Worm (Caenorhabditis elegans) whole organism, L1 larva: Measurements from ENCODE around the gene oac-20.

ENCODE experiments used
- C16A3.4 ChIP-seq: fragments of 150-350 bp; optimal IDR thresholded peaks from 2 replicates; lab custom pipeline; 2014; ENCODE audit warnings: missing biosample characterization, missing genetic modification characterization
- aha-1 ChIP-seq: fragments of 150-350 bp; optimal IDR thresholded peaks from 2 replicates; lab custom pipeline; 2014; ENCODE audit warnings: missing biosample characterization, missing genetic modification characterization
- alr-1 ChIP-seq: fragments of 200-800 bp; sonication (Bioruptor generic); optimal IDR thresholded peaks from 2 replicates; lab custom pipeline; 2018; ENCODE audit warnings: borderline replicate concordance, mild to moderate bottlenecking, missing genetic modification characterization, missing compliant biosample characterization
- aly-2 ChIP-seq: fragments of 150-350 bp; optimal IDR thresholded peaks from 2 replicates; lab custom pipeline; 2014; ENCODE audit warnings: missing biosample characterization, missing genetic modification characterization
- ceh-8 ChIP-seq: fragments of 200-800 bp; sonication (Bioruptor generic); optimal IDR thresholded peaks from 2 replicates; lab custom pipeline; 2018; ENCODE audit warnings: mild to moderate bottlenecking, missing genetic modification characterization, moderate library complexity, missing compliant biosample characterization
- ceh-82 ChIP-seq, 3 experiments: fragments of 150-350 bp in 1 of 3; sonication (generic microtip) in 2 of 3; optimal IDR thresholded peaks; 2 replicates each; lab custom pipeline; 2014 to 2017; ENCODE audit warnings: missing biosample characterization in 3 of 3, missing genetic modification characterization in 3 of 3
- dsc-1 ChIP-seq: sonication (generic microtip); optimal IDR thresholded peaks from 2 replicates; lab custom pipeline; 2016; ENCODE audit warnings: mild to moderate bottlenecking, missing genetic modification characterization, missing compliant biosample characterization
- efl-1 ChIP-seq, 4 experiments: fragments of 150-350 bp; optimal IDR thresholded peaks in 3 of 4; peaks in 1 of 4; 1 replicate in 1 of 4; 2 replicates in 3 of 4; lab custom pipeline; 2014; ENCODE audit warnings: missing biosample characterization in 2 of 4, missing genetic modification characterization in 2 of 4, missing genetic modification reagents in 2 of 4
- egl-27 ChIP-seq, 2 experiments: fragments of 150-350 bp in 1 of 2; sonication (generic microtip); optimal IDR thresholded peaks; 3 replicates each; lab custom pipeline; 2017 to 2018; ENCODE audit warnings: missing biosample characterization in 2 of 2, missing genetic modification characterization in 2 of 2, missing genetic modification reagents in 2 of 2
- elt-2 ChIP-seq: sonication (generic microtip); optimal IDR thresholded peaks from 2 replicates; lab custom pipeline; 2016; ENCODE audit warnings: missing genetic modification characterization, mild to moderate bottlenecking, inconsistent platforms, missing compliant biosample characterization, missing genetic modification reagents
- ets-5 ChIP-seq: fragments of 200-800 bp; sonication (Bioruptor generic); IDR thresholded peaks from 2 replicates; pipeline ENCODE4 v1.3.6; 2022; ENCODE audit warnings: missing genetic modification characterization, missing compliant biosample characterization
- fkh-10 ChIP-seq: sonication (generic microtip); optimal IDR thresholded peaks from 2 replicates; lab custom pipeline; 2017; ENCODE audit warnings: missing biosample characterization, missing genetic modification reagents, missing genetic modification characterization
- fkh-8 ChIP-seq: sonication (generic microtip); optimal IDR thresholded peaks from 2 replicates; lab custom pipeline; 2016; ENCODE audit warnings: mild to moderate bottlenecking, missing genetic modification characterization, missing compliant biosample characterization
- hlh-17 ChIP-seq: fragments of 200-800 bp; sonication (Bioruptor generic); optimal IDR thresholded peaks from 2 replicates; lab custom pipeline; 2018; ENCODE audit warnings: missing genetic modification characterization, mild to moderate bottlenecking, missing compliant biosample characterization, moderate library complexity, borderline replicate concordance
- hpl-2 ChIP-seq: fragments of 150-350 bp; optimal IDR thresholded peaks from 2 replicates; lab custom pipeline; 2014; ENCODE audit warnings: missing biosample characterization, missing genetic modification reagents, missing genetic modification characterization
- lin-13 ChIP-seq: fragments of 150-350 bp; optimal IDR thresholded peaks from 2 replicates; lab custom pipeline; 2014; ENCODE audit warnings: missing biosample characterization, missing genetic modification reagents, missing genetic modification characterization
- lin-15B ChIP-seq: fragments of 150-350 bp; sonication (generic microtip); optimal IDR thresholded peaks from 3 replicates; lab custom pipeline; 2014; ENCODE audit warnings: missing biosample characterization, missing genetic modification characterization
- lir-3 ChIP-seq: sonication (generic microtip); optimal IDR thresholded peaks from 2 replicates; lab custom pipeline; 2016; ENCODE audit warnings: mild to moderate bottlenecking, missing genetic modification characterization, moderate library complexity, missing compliant biosample characterization; ENCODE audit not compliant: poor library complexity
- lsy-2 ChIP-seq, 2 experiments: fragments of 150-350 bp; optimal IDR thresholded peaks; 2 replicates each; lab custom pipeline; 2014; ENCODE audit warnings: missing biosample characterization in 2 of 2, missing genetic modification characterization in 2 of 2
- mdl-1 ChIP-seq, 2 experiments: fragments of 150-350 bp; optimal IDR thresholded peaks; 2 replicates each; lab custom pipeline; 2014 to 2017; ENCODE audit warnings: missing biosample characterization in 2 of 2, missing genetic modification characterization in 2 of 2, inconsistent platforms in 1 of 2
- nhr-12 ChIP-seq: sonication (generic microtip); optimal IDR thresholded peaks from 2 replicates; lab custom pipeline; 2017; ENCODE audit warnings: missing biosample characterization, missing genetic modification characterization
- nhr-71 ChIP-seq: sonication (generic microtip); optimal IDR thresholded peaks from 2 replicates; lab custom pipeline; 2016; ENCODE audit warnings: mild to moderate bottlenecking, missing genetic modification characterization, moderate library complexity, missing compliant biosample characterization
- nhr-76 ChIP-seq: sonication (generic microtip); optimal IDR thresholded peaks from 2 replicates; lab custom pipeline; 2017; ENCODE audit warnings: missing biosample characterization, missing genetic modification characterization
- sox-4 ChIP-seq: sonication (generic microtip); optimal IDR thresholded peaks from 2 replicates; lab custom pipeline; 2016; ENCODE audit warnings: missing genetic modification characterization, missing compliant biosample characterization
- sup-37 ChIP-seq: fragments of 200-800 bp; sonication (Bioruptor generic); optimal IDR thresholded peaks from 2 replicates; lab custom pipeline; 2018; ENCODE audit warnings: mild to moderate bottlenecking, missing genetic modification characterization, missing compliant biosample characterization
- swsn-7 ChIP-seq: sonication (generic microtip); optimal IDR thresholded peaks from 2 replicates; lab custom pipeline; 2016; ENCODE audit warnings: missing genetic modification characterization, missing compliant biosample characterization
- tlp-1 ChIP-seq: fragments of 150-350 bp; optimal IDR thresholded peaks from 2 replicates; lab custom pipeline; 2014; ENCODE audit warnings: missing biosample characterization, missing genetic modification characterization
- vab-15 ChIP-seq: sonication (generic microtip); optimal IDR thresholded peaks from 2 replicates; lab custom pipeline; 2017; ENCODE audit warnings: missing genotype, mild to moderate bottlenecking, missing genetic modification characterization, missing compliant biosample characterization
- xbp-1 ChIP-seq: sonication (generic microtip); optimal IDR thresholded peaks from 2 replicates; lab custom pipeline; 2016; ENCODE audit warnings: missing genetic modification characterization, missing compliant biosample characterization
- zag-1 ChIP-seq: fragments of 150-350 bp; optimal IDR thresholded peaks from 2 replicates; lab custom pipeline; 2014; ENCODE audit warnings: missing biosample characterization, missing genetic modification characterization

oac-20 gene

ce11 chrV:16000433-16000832 is 21.9 kb downstream of the oac-20 start, which contains the start of gene nhr-50 (continued):
- no peak for TF ChIP-seq lir-3 (tag; lab: Kevin White, UChicago)
- TF ChIP-seq lin-15B (tag; lab: Kevin White, UChicago): no peak
- peak; percentile 2 to 43 for TF ChIP-seq lsy-2 (tag; optimal IDR thresholded peaks at IDR 0.05; lab: Kevin White, UChicago)
- TF ChIP-seq vab-15 (tag; lab: Kevin White, UChicago): no peak
- TF ChIP-seq elt-2 (tag; lab: Kevin White, UChicago): peak; percentile 83
- TF ChIP-seq aly-2 (tag; lab: Kevin White, UChicago): no peak
- no peak for TF ChIP-seq dsc-1
- peak; percentile 36 for TF ChIP-seq swsn-7 (tag; lab: Kevin White, UChicago)
- no peak for TF ChIP-seq lin-13 (GFP tag; lab: Kevin White, UChicago)
- no peak for TF ChIP-seq hlh-17 (GFP tag; lab: Kevin White, UChicago)
- TF ChIP-seq nhr-71 (tag; lab: Kevin White, UChicago): peak; percentile 81
- TF ChIP-seq egl-27 (tag; optimal IDR thresholded peaks at IDR 0.05; lab: Kevin White, UChicago): peak in 1 of 2 experiments; percentile 26
- no peak for TF ChIP-seq fkh-10 (GFP tag; lab: Kevin White, UChicago)
- TF ChIP-seq mdl-1 (tag; optimal IDR thresholded peaks at IDR 0.05; lab: Kevin White, UChicago): peak in 1 of 2 experiments; percentile 53
- no peak for TF ChIP-seq nhr-12 (tag; lab: Kevin White, UChicago)
- TF ChIP-seq xbp-1 (tag; lab: Kevin White, UChicago): peak; percentile 17
- TF ChIP-seq sox-4: peak; percentile 7
- TF ChIP-seq ceh-82 (tag; optimal IDR thresholded peaks at IDR 0.05; lab: Kevin White, UChicago): peak in 2 of 3 experiments; percentile 16 to 49
- TF ChIP-seq nhr-76: no peak
- no peak for TF ChIP-seq aha-1 (tag; lab: Kevin White, UChicago)

- TF ChIP-seq aly-2 (tag; lab: Kevin White, UChicago) (no peak), efl-1 (optimal IDR thresholded peaks at IDR 0.05; lab: Kevin White, UChicago) (no peak), efl-1 (GFP tag; optimal IDR thresholded peaks at IDR 0.05 in 1 of 2; lab: Kevin White, UChicago) (peak in 1 of 2 experiments; percentile 3)
Observed at ce11 chrV:16002288-16002687, 23.8 kb downstream of the oac-20 start, which contains the start of gene nhr-63. Gene nhr-63, plus strand, starts transcription at chrV:16002588.

ce11 chrV:16007505-16007904 is 29.0 kb downstream of the oac-20 start, which contains the start of gene str-231:
Gene str-231, minus strand, starts transcription at chrV:16007605.
- TF ChIP-seq efl-1 (optimal IDR thresholded peaks at IDR 0.05; lab: Kevin White, UChicago): no peak
- peak in 1 of 2 experiments; percentile 45 for TF ChIP-seq efl-1 (GFP tag; optimal IDR thresholded peaks at IDR 0.05 in 1 of 2; lab: Kevin White, UChicago)
- TF ChIP-seq C16A3.4 (tag; lab: Kevin White, UChicago): no peak
- TF ChIP-seq fkh-8 (tag; lab: Kevin White, UChicago): peak; percentile 38

- TF ChIP-seq zag-1 (tag; lab: Kevin White, UChicago) (no peak), sup-37 (GFP tag; lab: Kevin White, UChicago) (no peak), fkh-8 (tag; lab: Kevin White, UChicago) (no peak), elt-2 (tag; lab: Kevin White, UChicago) (no peak), tlp-1 (tag; lab: Kevin White, UChicago) (no peak)
- TF ChIP-seq, all 84 proteins: peak for 0
Observed at ce11 chrV:16009564-16009963, 31.1 kb downstream of the oac-20 start, which contains the start of gene str-233. Gene str-233, minus strand, starts transcription at chrV:16009664.

ce11 chrV:16015652-16016051 is 37.1 kb downstream of the oac-20 start, which contains the start of gene str-232:
Gene str-232, minus strand, starts transcription at chrV:16015752.
- TF ChIP-seq ets-5 (GFP tag; lab: Robert Waterston, UW) (no peak), alr-1 (no peak), lsy-2 (tag; optimal IDR thresholded peaks at IDR 0.05; lab: Kevin White, UChicago) (no peak), hpl-2 (GFP tag; lab: Kevin White, UChicago) (no peak), nhr-12 (tag; lab: Kevin White, UChicago) (no peak)

ce11 chrV:16016977-16017376 is 38.5 kb downstream of the oac-20 start:
- TF ChIP-seq ceh-8: peak; percentile 66
- TF ChIP-seq fkh-10 (GFP tag; lab: Kevin White, UChicago): no peak
- no peak for TF ChIP-seq fkh-8 (tag; lab: Kevin White, UChicago)
